Fruit fly (Drosophila melanogaster) Kc167 (cell line): Measurements from ENCODE around the gene CG13614.

Source experiments
- Myc ChIP-seq: fragments of >200 bp; optimal IDR thresholded peaks from 2 replicates; lab custom pipeline; 2017; ENCODE audit warnings: missing external identifiers
- Sin3A ChIP-seq: fragments of >200 bp; optimal IDR thresholded peaks from 2 replicates; lab custom pipeline; 2018; ENCODE audit warnings: missing external identifiers
- h ChIP-seq: fragments of >200 bp; optimal IDR thresholded peaks from 3 replicates; lab custom pipeline; 2018; ENCODE audit warnings: missing external identifiers
- insv ChIP-seq: fragments of >200 bp; optimal IDR thresholded peaks from 3 replicates; lab custom pipeline; 2018; ENCODE audit warnings: missing external identifiers
- psq ChIP-seq: fragments of >200 bp; optimal IDR thresholded peaks from 2 replicates; lab custom pipeline; 2017; ENCODE audit warnings: missing external identifiers
- ttk ChIP-seq: sonication (Bioruptor generic); optimal IDR thresholded peaks from 2 replicates; lab custom pipeline; 2017; ENCODE audit warnings: missing external identifiers

Gene CG13614

DNA sequence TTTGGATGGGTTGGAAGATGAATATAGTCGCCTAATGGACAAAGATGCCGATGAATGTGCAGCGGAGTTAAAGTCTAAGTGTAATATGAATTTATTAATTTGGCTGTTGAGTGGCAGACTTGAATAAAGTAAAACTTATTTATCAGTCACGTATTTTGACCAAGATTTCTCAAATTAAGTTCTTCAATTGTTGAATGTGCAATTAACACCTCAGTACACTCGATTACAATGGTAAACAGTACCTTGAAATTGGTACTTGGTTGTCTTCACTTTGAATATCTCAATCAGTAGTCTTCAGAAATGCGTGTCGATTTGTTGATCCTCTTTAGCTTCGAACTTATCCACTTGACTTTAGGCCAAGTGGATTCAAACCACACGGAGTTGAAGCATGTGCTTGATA, at the start of gene CG13614:
Gene CG13614 (plus strand): TSS at position 301 of the 400 bp plus-strand sequence.
- TF ChIP-seq Sin3A (no peak), insv (lab: Kevin White, UChicago) (no peak), ttk (lab: Kevin White, UChicago) (no peak), psq (lab: Kevin White, UChicago) (no peak), h (lab: Kevin White, UChicago) (no peak), Myc (no peak)

DNA sequence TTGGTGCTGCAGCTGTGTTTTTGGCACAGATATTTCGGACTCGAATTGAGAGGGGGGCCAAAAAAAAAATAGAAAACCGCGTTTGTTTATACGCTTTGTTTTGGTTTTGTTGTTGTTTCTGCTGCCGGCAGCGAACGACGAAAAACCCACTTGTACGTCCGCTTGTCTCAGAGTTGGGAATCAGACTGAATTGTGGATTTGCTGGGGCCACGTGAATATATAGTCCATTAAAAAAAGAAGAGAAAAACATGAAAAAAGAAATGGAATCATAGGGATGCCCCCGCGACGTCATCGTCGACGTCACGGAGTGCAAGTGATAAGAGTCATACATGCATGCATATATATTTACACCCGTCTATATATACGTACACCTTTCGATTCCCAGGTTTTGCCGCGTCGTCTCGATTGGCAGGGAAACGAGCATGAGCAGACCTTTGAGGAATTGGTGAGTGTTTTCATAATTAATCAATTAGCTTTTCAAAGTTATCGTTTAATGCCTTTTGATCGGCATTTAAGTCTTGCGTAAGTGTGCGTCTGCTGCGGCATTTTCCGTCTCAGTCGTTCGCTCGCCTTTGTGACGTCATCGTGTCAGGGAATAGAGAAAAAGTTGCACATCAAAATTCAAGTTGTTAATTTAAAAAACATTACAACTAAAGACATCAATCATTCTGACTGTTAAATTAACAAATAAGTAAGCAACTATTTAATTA, 49.6 kb upstream of the CG13614 start:
- no peak for TF ChIP-seq Sin3A
- no peak for TF ChIP-seq h (lab: Kevin White, UChicago)
- no peak for TF ChIP-seq psq (lab: Kevin White, UChicago)
- TF ChIP-seq ttk (lab: Kevin White, UChicago) = no peak
- TF ChIP-seq insv (lab: Kevin White, UChicago) = no peak
- TF ChIP-seq Myc = no peak

DNA sequence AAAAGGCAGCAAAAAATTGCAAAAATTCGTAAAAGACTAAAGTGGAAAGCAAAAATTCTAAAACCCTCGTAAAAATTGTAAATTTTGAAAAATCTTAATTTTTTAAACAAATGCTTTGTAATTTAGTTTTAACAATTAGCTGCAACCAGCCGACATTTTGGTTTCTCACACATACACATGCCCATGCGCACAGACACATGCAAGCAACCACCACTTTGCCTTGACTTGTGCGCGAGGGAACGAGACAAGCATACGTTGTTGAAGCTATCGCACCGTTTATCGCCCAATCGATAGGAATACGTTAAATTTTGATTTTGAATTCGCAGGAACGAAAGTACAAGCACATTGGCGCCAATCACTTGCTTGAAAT, 49.0 kb upstream of the CG13614 start:
- TF ChIP-seq Myc (no peak), Sin3A (no peak), psq (lab: Kevin White, UChicago) (no peak), insv (lab: Kevin White, UChicago) (no peak), ttk (lab: Kevin White, UChicago) (no peak)

DNA sequence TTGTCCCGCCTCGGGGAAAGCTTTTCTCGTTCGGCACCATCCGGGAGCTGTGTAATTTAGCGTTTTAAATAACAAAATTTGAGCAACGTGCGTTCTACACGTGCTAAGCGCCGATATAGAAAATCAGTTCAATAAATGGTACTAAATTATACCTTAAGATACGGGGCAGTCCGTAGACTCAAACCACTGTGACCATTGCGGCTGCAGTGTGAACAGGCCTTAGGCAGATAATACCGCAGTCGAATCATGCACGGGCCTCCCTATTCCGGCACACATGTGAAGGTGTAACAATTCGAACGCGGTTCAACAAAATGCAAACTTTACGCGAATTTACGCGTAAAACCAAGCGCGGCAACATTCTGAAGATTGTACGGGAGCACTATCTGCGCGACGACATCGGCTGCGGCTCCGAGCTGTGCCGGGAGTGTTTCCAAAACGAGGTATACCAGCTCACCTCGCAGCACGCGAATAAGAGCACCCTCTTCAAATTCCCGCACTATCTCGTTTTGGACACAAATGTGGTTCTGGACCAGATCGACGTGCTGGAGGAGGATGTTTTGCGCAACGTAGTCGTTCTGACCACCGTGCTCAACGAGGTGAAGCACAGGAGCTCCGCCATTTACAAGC, 36.1 kb upstream of the CG13614 start, which contains the start of the genes Rrp5 and Dis3:
Gene Rrp5 (minus strand): TSS at position 135 of the 627 bp plus-strand sequence.
Gene Dis3 (plus strand): TSS at position 252 of the 627 bp plus-strand sequence.
- TF ChIP-seq ttk (lab: Kevin White, UChicago) (no peak), psq (lab: Kevin White, UChicago) (no peak), insv (lab: Kevin White, UChicago) (no peak), Sin3A (no peak), h (lab: Kevin White, UChicago) (no peak), Myc (no peak)

DNA sequence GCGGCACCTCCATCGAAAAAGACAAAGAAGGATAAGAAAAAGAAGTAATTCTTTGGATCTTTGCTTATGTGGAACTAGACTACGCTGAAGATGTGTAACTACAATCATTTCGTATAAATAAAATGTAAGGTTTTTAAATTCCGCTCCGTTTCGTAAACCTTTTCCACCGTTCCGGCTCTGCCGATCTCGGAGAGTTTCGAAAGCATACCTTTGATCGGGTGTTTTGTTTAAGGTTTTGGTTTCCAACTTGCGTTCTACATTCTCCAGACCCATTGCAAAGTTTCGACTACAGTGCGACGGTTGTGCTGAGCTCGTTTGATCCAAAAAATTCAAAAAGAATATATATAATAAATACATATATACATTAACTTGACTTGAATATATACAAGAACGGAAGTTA, 32.7 kb upstream of the CG13614 start, which contains the start of gene CG6432:
Gene CG6432 (plus strand): TSS at position 301 of the 400 bp plus-strand sequence.
- TF ChIP-seq insv (lab: Kevin White, UChicago) (no peak), Myc (no peak)

DNA sequence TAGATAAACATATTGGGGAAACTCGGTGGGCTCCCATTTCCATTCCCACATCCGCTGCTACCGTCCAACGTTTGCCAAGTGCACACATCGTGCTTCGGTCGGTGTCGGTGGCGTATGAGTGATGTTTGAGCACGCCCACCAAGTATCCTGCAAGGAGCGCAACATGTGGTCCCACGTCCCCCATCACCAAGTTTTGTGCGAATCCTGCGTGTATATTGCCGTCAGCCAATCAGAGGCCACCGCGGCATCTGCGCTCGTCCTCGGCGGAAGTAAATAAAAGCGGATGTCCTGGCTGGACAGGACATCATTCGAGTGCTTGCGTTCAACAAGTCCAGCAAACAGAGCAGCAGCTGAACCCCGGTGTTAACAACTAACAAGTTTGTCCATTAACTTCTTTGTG, 28.1 kb upstream of the CG13614 start, which contains the start of gene Ms:
Gene Ms (plus strand): TSS at position 301 of the 400 bp plus-strand sequence.
- TF ChIP-seq Sin3A (no peak), h (lab: Kevin White, UChicago) (no peak), psq (lab: Kevin White, UChicago) (no peak), insv (lab: Kevin White, UChicago) (no peak), Myc (no peak), ttk (lab: Kevin White, UChicago) (no peak)

DNA sequence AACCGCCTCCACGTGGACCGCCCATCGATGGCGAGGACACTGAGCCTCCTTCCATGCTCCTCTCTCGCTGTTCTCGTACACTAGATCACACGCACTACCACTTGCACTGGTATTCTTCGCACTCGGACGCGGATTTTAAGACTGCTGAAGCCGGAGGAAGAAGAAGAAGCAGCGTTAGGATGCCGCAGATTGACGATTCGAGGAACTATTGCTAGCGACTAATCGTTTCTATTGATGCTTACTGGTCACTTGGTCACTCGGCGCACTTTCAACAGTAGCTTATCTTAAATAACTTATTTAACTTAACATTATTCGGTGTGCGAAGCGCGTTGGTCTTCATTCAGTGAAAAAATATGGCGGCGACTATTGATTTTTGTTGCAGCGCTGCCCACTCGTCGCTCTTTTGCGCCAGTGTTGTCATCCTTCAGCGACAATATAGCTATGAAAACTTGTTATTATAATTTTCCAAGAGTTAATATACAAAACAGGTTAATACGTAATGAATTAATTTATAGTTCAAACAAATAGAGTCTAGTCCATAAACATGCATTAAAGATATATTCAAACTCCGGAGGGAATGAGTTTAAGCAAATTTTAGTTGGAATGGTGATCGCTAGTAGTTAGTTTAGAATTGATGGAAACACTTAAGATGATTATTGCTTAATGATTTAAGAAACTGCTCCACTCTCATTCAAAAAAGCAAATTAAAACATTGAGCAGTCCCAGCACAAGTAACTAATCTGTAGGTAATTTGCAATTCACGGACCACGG, 20.8 kb upstream of the CG13614 start, which contains the start of the genes CG5746 and CG6454:
Gene CG5746 (minus strand): TSS at position 372 of the 771 bp plus-strand sequence.
Gene CG6454 (plus strand): TSS at position 763 of the 771 bp plus-strand sequence.
- TF ChIP-seq Sin3A = no peak
- no peak for TF ChIP-seq insv (lab: Kevin White, UChicago)
- TF ChIP-seq Myc = no peak
- TF ChIP-seq h (lab: Kevin White, UChicago) = no peak
- TF ChIP-seq psq (lab: Kevin White, UChicago) = no peak
- TF ChIP-seq ttk (lab: Kevin White, UChicago) = no peak

DNA sequence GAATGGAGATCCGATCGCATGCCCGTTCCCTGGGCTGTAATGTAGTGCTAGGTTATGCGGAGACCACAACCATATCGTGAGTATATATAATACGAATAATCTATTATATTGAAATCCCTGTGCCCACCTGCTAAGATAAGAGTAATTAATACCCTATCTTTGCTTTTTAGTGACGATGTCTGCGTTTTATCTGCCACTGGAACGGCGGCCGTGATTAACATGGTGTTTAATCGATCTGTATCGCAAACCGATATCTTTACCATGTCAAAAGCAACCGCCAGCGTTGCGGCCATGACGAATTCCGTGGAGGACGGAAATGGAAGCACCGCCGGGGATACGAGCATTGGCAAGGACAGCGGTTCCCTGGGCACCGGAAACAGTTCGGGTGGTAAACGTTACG, 15.9 kb upstream of the CG13614 start:
- TF ChIP-seq insv (lab: Kevin White, UChicago) = no peak

DNA sequence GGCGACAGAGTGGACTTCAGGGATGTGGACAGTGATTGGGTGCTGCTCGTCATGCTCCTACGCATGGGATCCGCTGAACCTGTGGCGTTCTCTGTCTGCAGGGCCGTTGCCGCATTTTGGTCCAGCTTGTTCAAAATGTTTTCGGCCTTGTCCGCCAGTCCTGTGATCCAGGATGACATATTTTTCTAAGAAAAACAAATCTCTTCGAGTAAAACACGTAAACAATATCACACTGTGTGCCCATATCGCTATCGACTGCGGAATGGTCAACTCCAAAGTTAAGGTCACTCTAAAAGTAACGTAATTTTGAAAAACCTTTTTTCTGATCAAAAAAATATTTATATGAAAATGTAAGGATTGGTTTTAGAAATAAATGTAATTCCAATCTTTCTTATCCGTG, 11.7 kb upstream of the CG13614 start, which contains the start of gene Golgin84:
Gene Golgin84 (minus strand): TSS at position 241 of the 400 bp plus-strand sequence.
- TF ChIP-seq ttk (lab: Kevin White, UChicago) (no peak), h (lab: Kevin White, UChicago) (no peak), psq (lab: Kevin White, UChicago) (no peak), insv (lab: Kevin White, UChicago) (no peak), Myc (no peak), Sin3A (no peak)

DNA sequence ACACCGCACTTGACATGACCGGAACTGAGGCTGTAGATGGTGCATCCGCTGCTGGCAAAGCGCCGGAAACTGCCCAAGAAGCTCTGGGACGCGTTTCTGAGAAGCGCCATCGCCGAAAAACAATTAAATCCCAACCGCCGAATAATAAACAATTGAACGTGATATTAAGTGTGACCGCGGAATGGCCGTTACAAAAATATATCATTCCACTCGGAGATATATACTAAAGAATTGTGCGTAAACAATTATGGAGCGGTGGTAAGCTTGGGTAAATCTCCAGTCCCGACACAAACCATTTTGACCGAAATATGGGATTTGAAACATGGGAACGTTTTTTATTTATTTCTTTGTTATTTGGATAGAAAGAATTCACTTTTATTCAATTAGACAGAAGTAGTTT, 9.4 kb upstream of the CG13614 start, which contains the start of gene CG18528:
Gene CG18528 (minus strand): TSS at position 188 of the 400 bp plus-strand sequence.
- no peak for TF ChIP-seq h (lab: Kevin White, UChicago)
- TF ChIP-seq insv (lab: Kevin White, UChicago) = no peak
- TF ChIP-seq psq (lab: Kevin White, UChicago) = no peak
- no peak for TF ChIP-seq ttk (lab: Kevin White, UChicago)
- TF ChIP-seq Sin3A = no peak
- no peak for TF ChIP-seq Myc

DNA sequence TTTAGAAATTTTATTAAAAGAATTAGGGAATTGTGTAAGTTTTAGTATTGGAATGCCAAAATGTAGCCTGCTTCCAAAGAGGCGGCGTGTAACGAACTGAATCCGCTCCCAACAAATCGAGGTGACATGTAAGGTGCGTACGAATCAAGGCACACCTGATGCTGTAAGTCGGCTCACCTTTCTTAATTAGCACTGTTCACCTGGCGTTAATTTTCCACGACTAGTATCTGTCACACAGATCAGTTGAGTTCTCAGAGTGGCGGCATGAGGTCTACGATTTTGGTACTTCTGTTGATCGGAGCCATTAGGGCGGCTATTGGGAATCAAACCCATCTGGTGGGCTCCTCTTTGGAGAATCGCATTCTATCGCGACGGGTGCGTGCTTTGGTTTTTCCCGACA, 7.8 kb upstream of the CG13614 start, which contains the start of the genes CG5762 and CG33339:
Gene CG5762 (minus strand): TSS at position 101 of the 400 bp plus-strand sequence.
Gene CG33339 (plus strand): TSS at position 265 of the 400 bp plus-strand sequence.
- TF ChIP-seq insv (lab: Kevin White, UChicago) (no peak), Sin3A (no peak), ttk (lab: Kevin White, UChicago) (no peak), h (lab: Kevin White, UChicago) (no peak), psq (lab: Kevin White, UChicago) (no peak), Myc (no peak)
